Worm (Caenorhabditis elegans) whole organism, L1 larva: ENCODE results near the gene F58B6.1.

Experiments
- isw-1 ChIP-seq: fragments of 200-800 bp; sonication (Bioruptor generic); IDR thresholded peaks from 2 replicates; pipeline ENCODE4 v1.3.6; 2022; ENCODE audit warnings: missing genetic modification characterization, missing compliant biosample characterization
- lin-15B ChIP-seq: fragments of 150-350 bp; sonication (generic microtip); optimal IDR thresholded peaks from 3 replicates; lab custom pipeline; 2014; ENCODE audit warnings: missing biosample characterization, missing genetic modification characterization
- mdl-1 ChIP-seq, 2 experiments: fragments of 150-350 bp; optimal IDR thresholded peaks; 2 replicates each; lab custom pipeline; 2014 to 2017; ENCODE audit warnings: missing biosample characterization in 2 of 2, missing genetic modification characterization in 2 of 2, inconsistent platforms in 1 of 2
- mep-1 ChIP-seq: fragments of 150-350 bp; optimal IDR thresholded peaks from 2 replicates; lab custom pipeline; 2014; ENCODE audit warnings: missing biosample characterization, missing genetic modification characterization
- nhr-77 ChIP-seq: fragments of 150-350 bp; optimal IDR thresholded peaks from 2 replicates; lab custom pipeline; 2014; ENCODE audit warnings: missing biosample characterization, missing genetic modification characterization
- rnt-1 ChIP-seq: sonication (generic microtip); optimal IDR thresholded peaks from 2 replicates; lab custom pipeline; 2016; ENCODE audit warnings: mild to moderate bottlenecking, missing genetic modification characterization, moderate library complexity, missing compliant biosample characterization
- unc-62 ChIP-seq: fragments of 150-350 bp; optimal IDR thresholded peaks from 2 replicates; lab custom pipeline; 2014; ENCODE audit warnings: missing biosample characterization, missing genetic modification reagents, missing genetic modification characterization

DNA sequence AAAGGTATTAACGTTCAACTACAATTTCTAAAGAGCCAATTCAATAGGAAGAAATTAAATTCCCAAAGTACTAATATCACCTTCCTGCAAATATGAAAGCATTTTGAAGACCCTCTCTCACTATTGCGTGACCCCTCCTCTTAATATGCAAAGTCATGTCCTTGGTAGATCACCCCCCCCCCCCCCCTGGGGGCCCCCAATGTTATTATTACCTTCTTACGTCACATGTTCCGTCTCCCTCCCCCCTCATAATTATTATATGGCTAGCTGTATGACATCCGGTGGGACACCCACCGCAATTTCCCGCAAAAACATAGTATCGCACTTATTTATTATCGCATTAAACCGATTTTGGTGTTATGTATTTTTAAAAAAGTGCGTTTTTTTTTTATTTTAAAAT, 46.2 kb upstream of the F58B6.1 start:
- TF ChIP-seq unc-62 (GFP tag; lab: Kevin White, UChicago) (no peak), nhr-77 (tag; lab: Kevin White, UChicago) (no peak), isw-1 (GFP tag; lab: Robert Waterston, UW) (no peak), rnt-1 (tag; lab: Kevin White, UChicago) (no peak), lin-15B (tag; lab: Kevin White, UChicago) (no peak), mep-1 (tag; lab: Kevin White, UChicago) (no peak), mdl-1 (tag; optimal IDR thresholded peaks at IDR 0.05; lab: Kevin White, UChicago) (no peak)
